Worm (Caenorhabditis elegans) whole organism, young adult: ENCODE results near the gene F25E5.1.
A peak's percentile ranks its signal among the peaks of the same experiment; 100 is the strongest.

ENCODE experiments used
- B0035.1 ChIP-seq: sonication (generic microtip); optimal IDR thresholded peaks from 2 replicates; lab custom pipeline; 2016; ENCODE audit warnings: missing genetic modification characterization, mild to moderate bottlenecking, missing compliant biosample characterization, missing genotype, missing genetic modification reagents
- F10E7.11 ChIP-seq: sonication (generic microtip); optimal IDR thresholded peaks from 2 replicates; lab custom pipeline; 2017; ENCODE audit warnings: mild to moderate bottlenecking, missing genetic modification characterization, moderate library complexity, missing compliant biosample characterization
- F37B4.10 ChIP-seq: fragments of 200-800 bp; sonication (Bioruptor generic); IDR thresholded peaks from 2 replicates; pipeline ENCODE4 v1.3.6; 2022; ENCODE audit warnings: missing genetic modification characterization, missing compliant biosample characterization
- F57C9.4 ChIP-seq: sonication (generic microtip); optimal IDR thresholded peaks from 2 replicates; lab custom pipeline; 2017; ENCODE audit warnings: mild to moderate bottlenecking, missing genetic modification characterization, missing compliant biosample characterization
- T07F8.4 ChIP-seq: sonication (generic microtip); optimal IDR thresholded peaks from 2 replicates; lab custom pipeline; 2016; ENCODE audit warnings: mild to moderate bottlenecking, missing genetic modification characterization, moderate library complexity, missing compliant biosample characterization
- Y53G8AR.9 ChIP-seq: fragments of 200-800 bp; sonication (Bioruptor generic); conservative IDR thresholded peaks from 2 replicates; pipeline ENCODE4 v1.3.6; 2022; ENCODE audit warnings: missing genetic modification reagents, missing genetic modification characterization, missing compliant biosample characterization
- Y79H2A.3 ChIP-seq: fragments of 200-800 bp; sonication (Bioruptor generic); conservative IDR thresholded peaks from 2 replicates; pipeline ENCODE4 v1.3.6; 2022; ENCODE audit warnings: missing genetic modification reagents, missing genetic modification characterization, missing compliant biosample characterization
- Y95B8A.8 ChIP-seq: fragments of 200-800 bp; sonication (Bioruptor generic); IDR thresholded peaks from 2 replicates; pipeline ENCODE4 v1.3.6; 2022; ENCODE audit warnings: missing genetic modification reagents, missing genetic modification characterization, missing compliant biosample characterization
- ZK185.1 ChIP-seq: sonication (generic microtip); optimal IDR thresholded peaks from 2 replicates; lab custom pipeline; 2016; ENCODE audit warnings: mild to moderate bottlenecking, missing genetic modification characterization, missing compliant biosample characterization; ENCODE audit not compliant: poor library complexity, severe bottlenecking
- ama-1 ChIP-seq, 3 experiments: fragments of 150-350 bp in 1 of 3; sonication (generic microtip) in 2 of 3; optimal IDR thresholded peaks; 2 replicates each; lab custom pipeline; 2014 to 2018; ENCODE audit warnings: missing biosample characterization in 2 of 3, missing genetic modification characterization in 2 of 3, missing genetic modification reagents in 2 of 3
- aptf-2 ChIP-seq: fragments of 200-800 bp; sonication (Bioruptor generic); conservative IDR thresholded peaks from 2 replicates; pipeline ENCODE4 v1.3.6; 2022; ENCODE audit warnings: missing genetic modification reagents, missing genetic modification characterization, missing compliant biosample characterization
- aptf-3 ChIP-seq: fragments of 200-800 bp; sonication (Bioruptor generic); IDR thresholded peaks from 2 replicates; pipeline ENCODE4 v1.3.6; 2022; ENCODE audit warnings: missing genetic modification characterization, missing compliant biosample characterization
- athp-1 ChIP-seq: sonication (generic microtip); optimal IDR thresholded peaks from 2 replicates; lab custom pipeline; 2017; ENCODE audit warnings: mild to moderate bottlenecking, missing genetic modification characterization, missing compliant biosample characterization
- cebp-1 ChIP-seq, 2 experiments: fragments of 200-800 bp in 1 of 2; sonication (Bioruptor generic) in 1 of 2; sonication (generic microtip) in 1 of 2; IDR thresholded peaks in 1 of 2; optimal IDR thresholded peaks in 1 of 2; 2 replicates each; pipeline versions ENCODE4 v1.3.6 to Lab custom; 2017 to 2022; ENCODE audit warnings: missing compliant biosample characterization in 2 of 2, missing genetic modification characterization in 2 of 2, mild to moderate bottlenecking in 1 of 2, missing genetic modification reagents in 1 of 2, moderate library complexity in 1 of 2
- ceh-27 ChIP-seq: fragments of 200-800 bp; sonication (Bioruptor generic); optimal IDR thresholded peaks from 2 replicates; lab custom pipeline; 2018; ENCODE audit warnings: mild to moderate bottlenecking, missing genetic modification characterization, moderate library complexity, missing compliant biosample characterization
- chd-7 ChIP-seq: sonication (generic microtip); optimal IDR thresholded peaks from 2 replicates; lab custom pipeline; 2016; ENCODE audit warnings: mild to moderate bottlenecking, missing genetic modification characterization, moderate library complexity, missing compliant biosample characterization
- die-1 ChIP-seq: sonication (generic microtip); optimal IDR thresholded peaks from 2 replicates; lab custom pipeline; 2016; ENCODE audit warnings: missing genotype, mild to moderate bottlenecking, missing genetic modification characterization, missing compliant biosample characterization
- egl-44 ChIP-seq: fragments of 200-800 bp; sonication (Bioruptor generic); IDR thresholded peaks from 2 replicates; pipeline ENCODE4 v1.3.6; 2022; ENCODE audit warnings: missing genetic modification reagents, missing genetic modification characterization, missing compliant biosample characterization
- egrh-3 ChIP-seq: fragments of 200-800 bp; sonication (Bioruptor generic); IDR thresholded peaks from 2 replicates; pipeline ENCODE4 v1.3.6; 2022; ENCODE audit warnings: missing genetic modification reagents, missing genetic modification characterization, missing compliant biosample characterization
- fkh-3 ChIP-seq: sonication (generic microtip); optimal IDR thresholded peaks from 2 replicates; lab custom pipeline; 2016; ENCODE audit warnings: mild to moderate bottlenecking, missing genetic modification characterization, missing compliant biosample characterization
- hmg-1.2 ChIP-seq: fragments of 200-800 bp; sonication (Bioruptor generic); IDR thresholded peaks from 2 replicates; pipeline ENCODE4 v1.3.6; 2022; ENCODE audit warnings: missing genetic modification reagents, missing genetic modification characterization, missing compliant biosample characterization
- lag-1 ChIP-seq: fragments of 200-800 bp; sonication (Bioruptor generic); IDR thresholded peaks from 2 replicates; pipeline ENCODE4 v1.3.6; 2022; ENCODE audit warnings: missing genetic modification reagents, missing genetic modification characterization, missing compliant biosample characterization
- lin-26 ChIP-seq: fragments of 200-800 bp; sonication (Bioruptor generic); IDR thresholded peaks from 2 replicates; pipeline ENCODE4 v1.3.6; 2022; ENCODE audit warnings: missing genetic modification reagents, missing genetic modification characterization, missing compliant biosample characterization
- madf-10 ChIP-seq: sonication (generic microtip); optimal IDR thresholded peaks from 2 replicates; lab custom pipeline; 2016; ENCODE audit warnings: mild to moderate bottlenecking, missing genetic modification characterization, missing compliant biosample characterization
- madf-3 ChIP-seq: fragments of 200-800 bp; sonication (Bioruptor generic); IDR thresholded peaks from 2 replicates; pipeline ENCODE4 v1.3.6; 2022; ENCODE audit warnings: missing genetic modification reagents, missing genetic modification characterization, missing compliant biosample characterization
- madf-6 ChIP-seq: fragments of 200-800 bp; sonication (Bioruptor generic); IDR thresholded peaks from 2 replicates; pipeline ENCODE4 v1.3.6; 2022; ENCODE audit warnings: missing genetic modification reagents, missing genetic modification characterization, missing compliant biosample characterization
- mcd-1 ChIP-seq: fragments of 200-800 bp; sonication (Bioruptor generic); IDR thresholded peaks from 2 replicates; pipeline ENCODE4 v1.3.6; 2022; ENCODE audit warnings: missing genetic modification reagents, missing genetic modification characterization, missing compliant biosample characterization
- nfyb-1 ChIP-seq: fragments of 200-800 bp; sonication (Bioruptor generic); IDR thresholded peaks from 2 replicates; pipeline ENCODE4 v1.3.6; 2022; ENCODE audit warnings: missing genetic modification reagents, missing genetic modification characterization, missing compliant biosample characterization
- nhr-90 ChIP-seq: sonication (generic microtip); optimal IDR thresholded peaks from 2 replicates; lab custom pipeline; 2016; ENCODE audit warnings: missing genotype, mild to moderate bottlenecking, missing genetic modification characterization, missing compliant biosample characterization
- pbrm-1 ChIP-seq: fragments of 200-800 bp; sonication (Bioruptor generic); IDR thresholded peaks from 2 replicates; pipeline ENCODE4 v1.3.6; 2022; ENCODE audit warnings: missing genetic modification reagents, missing genetic modification characterization, missing compliant biosample characterization
- rcor-1 ChIP-seq: fragments of 200-800 bp; sonication (Bioruptor generic); IDR thresholded peaks from 2 replicates; pipeline ENCODE4 v1.3.6; 2022; ENCODE audit warnings: missing genetic modification reagents, missing genetic modification characterization, missing compliant biosample characterization
- somi-1 ChIP-seq: fragments of 200-800 bp; sonication (Bioruptor generic); optimal IDR thresholded peaks from 2 replicates; lab custom pipeline; 2018; ENCODE audit warnings: mild to moderate bottlenecking, missing genetic modification characterization, missing compliant biosample characterization
- unc-130 ChIP-seq: sonication (generic microtip); optimal IDR thresholded peaks from 2 replicates; lab custom pipeline; 2016; ENCODE audit warnings: missing genetic modification reagents, missing genetic modification characterization, missing compliant biosample characterization
- xnd-1 ChIP-seq: sonication (generic microtip); optimal IDR thresholded peaks from 2 replicates; lab custom pipeline; 2016; ENCODE audit warnings: missing genotype, missing genetic modification reagents, missing genetic modification characterization, missing compliant biosample characterization
- zfh-2 ChIP-seq: fragments of 200-800 bp; sonication (Bioruptor generic); conservative IDR thresholded peaks from 2 replicates; pipeline ENCODE4 v1.3.6; 2022; ENCODE audit warnings: missing genetic modification reagents, missing genetic modification characterization, missing compliant biosample characterization
- ztf-22 ChIP-seq: fragments of 200-800 bp; sonication (Bioruptor generic); optimal IDR thresholded peaks from 2 replicates; lab custom pipeline; 2018; ENCODE audit warnings: mild to moderate bottlenecking, missing genetic modification characterization, moderate library complexity, missing compliant biosample characterization
- ztf-26 ChIP-seq: sonication (generic microtip); optimal IDR thresholded peaks from 2 replicates; lab custom pipeline; 2017; ENCODE audit warnings: missing genetic modification characterization, missing compliant biosample characterization

F25E5.1 gene

DNA sequence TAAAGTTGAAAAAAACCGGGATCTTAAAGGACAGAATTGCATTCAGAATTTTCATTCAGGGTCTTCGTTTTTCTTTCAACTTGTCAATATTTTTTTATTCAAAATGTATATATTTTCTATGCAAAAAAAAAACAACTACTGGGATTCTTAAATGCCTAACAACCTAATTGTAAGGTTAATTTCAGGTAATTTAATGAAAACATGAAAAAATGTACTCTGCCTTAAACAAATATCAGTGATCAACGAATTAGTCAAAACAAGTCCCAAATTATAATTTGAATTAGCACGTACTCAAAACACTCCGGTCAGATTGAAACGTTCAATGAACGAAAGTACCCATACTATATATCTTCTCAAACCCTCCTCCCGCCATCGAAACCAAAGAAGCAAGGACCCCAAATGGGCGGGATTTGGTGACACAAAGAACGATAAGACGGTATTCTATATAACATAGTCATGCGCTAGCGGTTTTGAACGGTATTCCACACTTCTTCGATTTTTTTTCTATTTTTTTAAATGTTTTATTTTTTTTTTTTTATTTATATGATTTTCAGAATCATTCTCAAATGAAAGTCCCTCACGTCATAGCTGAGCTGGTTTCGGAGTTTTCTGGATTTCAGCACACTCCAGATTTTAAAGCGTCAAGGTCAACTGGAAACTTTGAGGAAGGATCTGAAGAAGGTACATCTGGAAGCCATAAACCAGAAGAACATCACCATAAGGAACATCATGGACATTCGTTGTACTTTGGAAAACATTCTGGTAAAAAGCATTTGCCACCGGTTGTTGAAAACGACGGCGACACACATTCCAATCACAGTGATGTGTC, 30.1 kb upstream of the F25E5.1 start, which contains the start of the genes ddo-2 and F25E5.8:
ddo-2 (minus strand) TSS at position 330 of the 829 bp plus-strand sequence.
F25E5.8 (plus strand) TSS at position 555 of the 829 bp plus-strand sequence.
- TF ChIP-seq F37B4.10 (GFP tag; lab: Robert Waterston, UW): no peak
- TF ChIP-seq madf-3: no peak
- no peak for TF ChIP-seq madf-10
- TF ChIP-seq lin-26 (GFP tag; lab: Robert Waterston, UW): 0 out of 2 replicates have a peak, but pooled peaks have one; percentile 18
- TF ChIP-seq pbrm-1 (GFP tag; lab: Robert Waterston, UW): no peak
- TF ChIP-seq ceh-27 (GFP tag; lab: Kevin White, UChicago): no peak
- no peak for TF ChIP-seq zfh-2 (GFP tag; lab: Robert Waterston, UW)
- no peak for TF ChIP-seq unc-130 (GFP tag; lab: Kevin White, UChicago)
- 0 out of 2 replicates have a peak, but pooled peaks have one; percentile 15 for TF ChIP-seq nfyb-1
- no peak for TF ChIP-seq aptf-3 (GFP tag; lab: Robert Waterston, UW)
- no peak for TF ChIP-seq egl-44 (GFP tag; lab: Robert Waterston, UW)
- TF ChIP-seq athp-1 (tag; lab: Kevin White, UChicago): no peak
- TF ChIP-seq F57C9.4 (tag; lab: Kevin White, UChicago): no peak
- TF ChIP-seq mcd-1: no peak
- TF ChIP-seq xnd-1: no peak
- no peak for TF ChIP-seq cebp-1 (GFP tag; IDR thresholded peaks at IDR 0.05; lab: Robert Waterston, UW)
- TF ChIP-seq cebp-1 (tag; optimal IDR thresholded peaks at IDR 0.05; lab: Kevin White, UChicago): no peak
- no peak for TF ChIP-seq F10E7.11 (tag; lab: Kevin White, UChicago)
- peak; percentile 71 for TF ChIP-seq ama-1 (optimal IDR thresholded peaks at IDR 0.05; lab: Kevin White, UChicago)
- no peak for TF ChIP-seq ama-1 (GFP tag; optimal IDR thresholded peaks at IDR 0.05; lab: Kevin White, UChicago)
- TF ChIP-seq Y95B8A.8: no peak
- no peak for TF ChIP-seq ztf-22 (GFP tag; lab: Kevin White, UChicago)
- TF ChIP-seq Y79H2A.3 (GFP tag; lab: Robert Waterston, UW): no peak

DNA sequence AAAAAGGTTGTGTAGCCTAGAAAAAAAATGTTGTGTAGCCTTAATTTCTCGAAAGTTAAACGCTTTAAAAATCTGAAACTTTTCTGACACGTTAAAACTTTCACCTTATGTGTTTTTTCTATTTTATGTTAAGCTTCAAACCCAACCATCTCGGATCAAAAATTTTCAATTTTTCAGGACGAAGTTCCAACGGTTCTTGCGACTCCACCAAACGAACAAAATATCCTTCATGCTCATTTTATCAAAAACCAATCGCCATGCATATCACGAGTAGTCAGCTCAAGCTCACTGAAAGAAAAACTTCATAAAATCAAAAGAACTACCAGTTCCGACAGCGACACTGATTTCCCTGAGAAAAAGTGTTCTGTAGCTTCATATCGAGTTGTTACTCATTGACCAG, 29.2 kb upstream of the F25E5.1 start:
- no peak for TF ChIP-seq ztf-26 (tag; lab: Kevin White, UChicago)
- TF ChIP-seq Y53G8AR.9 (GFP tag; lab: Robert Waterston, UW): 0 out of 2 replicates have a peak, but pooled peaks have one; percentile 25

DNA sequence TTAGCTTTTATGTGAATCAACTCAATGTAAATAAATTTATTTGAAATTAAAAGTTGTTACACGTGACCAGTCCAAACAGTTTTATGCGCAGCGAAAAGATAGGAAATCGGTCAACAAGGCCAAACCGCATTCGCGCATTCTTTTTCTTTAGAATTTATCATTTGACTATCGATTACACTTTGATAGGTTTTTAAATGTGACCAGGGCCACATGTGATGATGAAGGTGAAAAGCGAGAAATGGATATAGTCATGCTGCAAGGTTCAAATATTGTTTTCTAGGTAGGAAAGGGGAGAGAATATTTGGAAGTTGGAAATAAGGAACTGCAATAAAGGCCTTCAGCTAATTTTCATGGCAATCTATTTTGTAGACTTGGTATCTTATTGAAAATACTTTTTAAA, 28.8 kb upstream of the F25E5.1 start:
- TF ChIP-seq madf-3 (0 out of 2 replicates have a peak, but pooled peaks have one; percentile 24), Y53G8AR.9 (GFP tag; lab: Robert Waterston, UW) (peak; percentile 34; the same call in 1 of the 2 replicates), ZK185.1 (peak; percentile 65), die-1 (tag; lab: Kevin White, UChicago) (peak; percentile 19), lin-26 (GFP tag; lab: Robert Waterston, UW) (peak; percentile 9; the same call in 1 of the 2 replicates), athp-1 (tag; lab: Kevin White, UChicago) (no peak), B0035.1 (tag; lab: Kevin White, UChicago) (no peak), nhr-90 (tag; lab: Kevin White, UChicago) (no peak), hmg-1.2 (GFP tag; lab: Robert Waterston, UW) (no peak), madf-6 (GFP tag; lab: Robert Waterston, UW) (0 out of 2 replicates have a peak, but pooled peaks have one; percentile 32), ama-1 (optimal IDR thresholded peaks at IDR 0.05; lab: Kevin White, UChicago) (peak; percentile 74), ama-1 (GFP tag; optimal IDR thresholded peaks at IDR 0.05; lab: Kevin White, UChicago) (no peak), somi-1 (peak; percentile 4), rcor-1 (GFP tag; lab: Robert Waterston, UW) (no peak), T07F8.4 (no peak), cebp-1 (GFP tag; IDR thresholded peaks at IDR 0.05; lab: Robert Waterston, UW) (0 out of 2 replicates have a peak, but pooled peaks have one; percentile 21), cebp-1 (tag; optimal IDR thresholded peaks at IDR 0.05; lab: Kevin White, UChicago) (no peak), chd-7 (tag; lab: Kevin White, UChicago) (peak; percentile 32), egrh-3 (no peak), ztf-26 (tag; lab: Kevin White, UChicago) (no peak), fkh-3 (tag; lab: Kevin White, UChicago) (peak; percentile 12), lag-1 (GFP tag; lab: Robert Waterston, UW) (no peak), aptf-2 (GFP tag; lab: Robert Waterston, UW) (no peak)
